Fruit fly (Drosophila melanogaster) ovary, adult (tissue): ENCODE results near the gene comt.

Experiments
- CG17801 ChIP-seq: fragments of 200-800 bp; optimal IDR thresholded peaks from 2 replicates; lab custom pipeline; 2019; ENCODE audit warnings: missing biosample characterization, mild to moderate bottlenecking, missing genetic modification characterization, moderate library complexity; ENCODE audit not compliant: partially characterized antibody

comt gene

dm6 chrX:13282717-13283116 is 23.9 kb downstream of the comt start:
- TF ChIP-seq CG17801 (GFP tag; lab: Kevin White, UChicago): no peak

dm6 chrX:13283940-13284547 is 25.2 kb downstream of the comt start:
- no peak for TF ChIP-seq CG17801 (GFP tag; lab: Kevin White, UChicago)

- no peak for TF ChIP-seq CG17801 (GFP tag; lab: Kevin White, UChicago)
Measured at dm6 chrX:13284548-13284974, 25.7 kb downstream of the comt start.

DNA sequence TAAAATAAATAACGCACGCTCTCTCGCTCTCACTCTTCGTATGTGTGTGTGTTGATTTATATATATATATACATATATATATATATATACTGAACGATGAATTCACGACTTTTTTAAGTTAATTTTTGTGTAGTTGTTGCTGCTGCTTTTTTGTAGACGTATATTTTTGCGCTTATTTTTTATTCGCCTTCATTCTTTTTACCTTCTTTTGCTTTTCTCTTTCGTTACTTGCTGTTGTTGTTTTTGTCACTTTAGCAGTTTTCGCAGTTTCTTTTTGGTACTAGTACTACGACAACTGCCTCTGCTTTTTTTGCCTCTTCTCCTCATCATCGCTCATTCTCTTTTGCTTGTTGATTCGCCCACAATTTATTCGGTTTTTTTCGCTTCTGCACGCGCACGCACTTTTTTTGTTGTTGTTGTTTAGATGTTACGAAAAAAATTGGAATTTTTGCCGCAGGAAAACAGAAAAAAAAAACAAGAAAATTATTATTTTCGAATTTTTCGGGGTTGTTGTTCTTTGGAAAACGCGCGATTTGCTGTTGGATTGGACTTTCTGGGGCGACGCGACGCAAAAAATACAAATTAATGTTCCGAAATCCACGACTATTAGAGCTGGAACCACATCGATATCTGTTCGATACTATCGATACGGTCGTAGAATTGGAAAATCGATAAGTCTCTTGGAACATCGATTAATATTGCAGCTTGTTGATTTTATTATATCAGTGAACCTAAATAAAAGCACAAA is 26.4 kb downstream of the comt start, which contains the start of the genes HDAC4 and CG15743:
TSS of gene HDAC4 (minus strand) at position 632 of the 748 bp plus-strand sequence.
TSS of gene CG15743 (plus strand) at position 707 of the 748 bp plus-strand sequence.
- peak; percentile 99 for TF ChIP-seq CG17801 (GFP tag; lab: Kevin White, UChicago)

dm6 chrX:13285749-13286336 is 27.0 kb downstream of the comt start:
- TF ChIP-seq CG17801 (GFP tag; lab: Kevin White, UChicago): no peak

dm6 chrX:13287854-13288376 is 29.1 kb downstream of the comt start, which contains the start of gene Remo:
TSS of gene Remo (plus strand) at chrX:13288051.
- TF ChIP-seq CG17801 (GFP tag; lab: Kevin White, UChicago): no peak

- no peak for TF ChIP-seq CG17801 (GFP tag; lab: Kevin White, UChicago)
Measured at dm6 chrX:13296405-13297183, 37.8 kb downstream of the comt start, which contains the start of gene CG1622. TSS of gene CG1622 (plus strand) at chrX:13297082.

DNA sequence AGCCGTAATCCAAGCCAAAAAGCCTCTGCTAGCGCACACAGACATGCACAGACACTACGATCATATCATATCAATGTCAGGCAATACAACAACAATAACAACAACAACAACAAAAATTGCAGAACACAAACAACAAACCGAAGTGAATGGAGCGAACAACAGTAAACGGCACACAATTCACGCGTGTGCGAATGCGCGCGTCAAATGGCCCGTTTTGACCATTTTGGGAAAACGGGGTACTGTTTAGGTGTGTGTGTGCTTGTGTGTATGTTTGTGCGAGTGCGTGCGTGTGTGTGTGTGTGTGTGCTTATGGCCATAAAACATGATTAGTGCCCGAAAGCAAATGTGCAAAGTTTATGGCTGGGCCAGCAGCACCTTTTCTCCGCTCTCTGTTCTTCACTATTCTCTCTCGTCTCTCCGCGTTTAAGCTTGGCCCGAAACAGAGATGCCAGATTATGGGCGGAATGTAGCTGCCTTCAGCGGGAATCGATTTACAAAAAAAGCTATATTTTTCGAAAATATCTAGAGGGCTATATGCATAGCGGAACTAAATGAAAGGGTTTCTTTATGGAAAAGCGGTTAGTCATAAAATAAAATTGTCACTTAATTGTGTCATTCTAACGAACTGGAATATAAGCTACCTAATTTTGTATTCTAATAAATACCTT is 42.1 kb downstream of the comt start:
- TF ChIP-seq CG17801 (GFP tag; lab: Kevin White, UChicago): no peak

DNA sequence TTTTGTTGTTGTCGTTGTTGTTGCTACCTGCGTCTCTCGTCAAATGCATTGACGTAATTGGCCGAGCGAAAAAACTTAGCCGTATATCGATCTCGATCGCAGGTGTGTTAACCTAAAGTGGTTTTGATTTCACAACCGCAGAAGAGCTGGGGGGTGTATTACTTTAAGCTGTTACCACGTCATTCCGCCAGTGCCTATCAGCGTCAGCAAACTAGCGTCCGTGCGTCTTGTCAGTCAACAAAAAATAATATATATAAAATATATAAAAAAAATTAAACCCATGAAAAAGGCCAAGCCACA is 43.4 kb downstream of the comt start, which contains the start of gene CG1764:
TSS of gene CG1764 (minus strand) at position 101 of the 300 bp plus-strand sequence.
- no peak for TF ChIP-seq CG17801 (GFP tag; lab: Kevin White, UChicago)

- peak; percentile 54 for TF ChIP-seq CG17801 (GFP tag; lab: Kevin White, UChicago)
Measured at dm6 chrX:13302615-13303526, 44.0 kb downstream of the comt start.

- peak; percentile 2 for TF ChIP-seq CG17801 (GFP tag; lab: Kevin White, UChicago)
Measured at dm6 chrX:13303527-13303655, 44.6 kb downstream of the comt start, which contains the start of gene IP3K2. TSS of gene IP3K2 (plus strand) at chrX:13303633.

DNA sequence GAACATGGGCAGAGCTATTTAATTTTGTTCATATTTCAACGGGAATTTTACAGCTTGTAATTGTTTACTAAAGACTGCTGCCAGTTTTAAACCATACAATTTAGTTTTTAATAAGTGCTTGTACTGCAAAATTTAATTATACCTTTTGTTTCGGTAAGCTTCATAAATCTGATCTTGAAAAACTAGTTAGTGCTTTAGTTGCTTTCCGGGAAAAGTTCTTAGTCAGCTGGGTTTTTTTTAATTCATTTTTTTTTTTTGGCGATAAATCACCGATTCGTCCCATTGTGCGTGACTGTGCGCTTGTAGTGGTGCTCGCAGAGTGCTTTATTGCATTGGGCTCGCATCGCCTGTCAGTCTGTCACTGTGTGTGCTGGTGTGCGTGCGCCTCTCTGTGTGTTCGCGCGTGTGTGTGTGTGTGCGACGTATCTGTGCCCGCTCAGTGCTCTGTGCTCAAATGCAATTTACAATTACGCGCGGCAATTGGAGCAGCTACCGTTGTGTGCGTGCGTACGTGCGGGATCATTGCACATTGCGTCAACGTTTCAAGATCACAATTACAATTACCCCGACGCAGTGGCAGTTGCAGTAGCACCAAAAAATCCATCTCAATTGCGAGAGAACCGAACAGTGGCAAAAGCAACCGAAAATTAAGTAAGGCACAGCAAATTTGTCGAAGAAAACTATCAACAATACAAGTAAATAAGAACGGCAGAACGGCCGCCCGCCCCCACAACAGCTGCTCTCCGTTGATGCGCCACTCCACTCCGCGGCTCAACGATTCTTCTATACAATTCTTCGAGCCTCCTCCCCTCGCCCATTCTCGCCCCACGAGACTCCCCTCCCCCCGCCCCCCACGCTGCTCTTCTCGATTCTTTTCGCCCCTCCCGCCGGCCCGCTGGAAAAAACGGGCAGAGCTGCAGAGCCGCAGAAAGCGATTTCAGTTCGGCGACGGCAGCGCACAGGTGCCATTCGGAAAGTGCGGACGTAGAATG is 45.1 kb downstream of the comt start:
- no peak for TF ChIP-seq CG17801 (GFP tag; lab: Kevin White, UChicago)
